Fruit fly (Drosophila melanogaster): ENCODE measurements around the gene CG17834.

CG17834 gene

DNA sequence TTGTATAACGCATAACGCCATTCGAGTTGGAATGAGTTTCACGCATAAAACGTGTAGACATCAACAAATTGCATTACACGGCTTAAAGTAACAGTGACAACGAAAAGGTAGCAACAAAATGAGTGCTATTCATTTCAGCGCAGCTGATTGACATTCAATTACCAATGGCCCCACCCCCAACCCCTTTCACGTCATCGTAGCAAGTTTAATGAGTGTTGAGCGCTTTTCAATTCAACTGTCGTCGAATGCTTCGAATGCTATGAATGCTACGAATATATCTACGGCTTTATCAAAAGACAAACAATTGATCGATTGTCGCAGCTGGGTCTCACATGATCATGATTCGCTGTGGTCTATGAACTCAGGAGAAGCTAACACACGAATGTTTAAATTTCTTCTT lies 4.7 kb downstream of the CG17834 start (continued):
- TF ChIP-seq CG17385 (GFP tag; optimal IDR thresholded peaks at IDR 0.05) (no peak), gro (GFP tag; optimal IDR thresholded peaks at IDR 0.05) (no peak), CG12659 (GFP tag; optimal IDR thresholded peaks at IDR 0.05) (no peak), sd (tag; optimal IDR thresholded peaks at IDR 0.05) (no peak), lola (GFP tag; optimal IDR thresholded peaks at IDR 0.05) (no peak), CG15601 (tag; optimal IDR thresholded peaks at IDR 0.05) (peak; percentile 78), org-1 (GFP tag; optimal IDR thresholded peaks at IDR 0.05) (no peak), CG3726 (GFP tag; IDR thresholded peaks at IDR 0.05) (no peak), klu (GFP tag; IDR thresholded peaks at IDR 0.05) (no peak), CG9876 (GFP tag; optimal IDR thresholded peaks at IDR 0.05) (no peak), CG17802 (tag; optimal IDR thresholded peaks at IDR 0.05) (no peak), Atf6 (GFP tag; IDR thresholded peaks at IDR 0.05) (no peak), repo (GFP tag; optimal IDR thresholded peaks at IDR 0.05) (no peak), Abd-B (GFP tag; optimal IDR thresholded peaks at IDR 0.05) (no peak), CG10431 (GFP tag; optimal IDR thresholded peaks at IDR 0.05) (peak; percentile 16), dm (GFP tag; optimal IDR thresholded peaks at IDR 0.05) (no peak), mld (GFP tag; IDR thresholded peaks at IDR 0.05; ENCODE audit: partially characterized antibody) (no peak), lab (GFP tag; optimal IDR thresholded peaks at IDR 0.05) (peak; percentile 54), CG17912 (GFP tag; optimal IDR thresholded peaks at IDR 0.05) (no peak), tio (GFP tag; optimal IDR thresholded peaks at IDR 0.05) (no peak), Dp (GFP tag; optimal IDR thresholded peaks at IDR 0.05) (no peak), MBD-R2 (GFP tag; IDR thresholded peaks at IDR 0.05) (no peak), bab2 (GFP tag; optimal IDR thresholded peaks at IDR 0.05) (no peak), kah (GFP tag; optimal IDR thresholded peaks at IDR 0.05) (no peak), sob (GFP tag; IDR thresholded peaks at IDR 0.05) (no peak), Deaf1 (tag; optimal IDR thresholded peaks at IDR 0.05) (no peak), oc (tag; optimal IDR thresholded peaks at IDR 0.05) (peak; percentile 43), CG18476 (GFP tag; optimal IDR thresholded peaks at IDR 0.05) (no peak), CG13123 (GFP tag; optimal IDR thresholded peaks at IDR 0.05) (no peak), CG18262 (tag; optimal IDR thresholded peaks at IDR 0.05) (no peak), so (GFP tag; IDR thresholded peaks at IDR 0.05) (no peak), CG8281 (tag; optimal IDR thresholded peaks at IDR 0.05) (no peak), shn (GFP tag; optimal IDR thresholded peaks at IDR 0.05) (no peak), Side (GFP tag; optimal IDR thresholded peaks at IDR 0.05) (no peak), CG8944 (GFP tag; optimal IDR thresholded peaks at IDR 0.05) (no peak), dati (GFP tag; IDR thresholded peaks at IDR 0.05) (0 out of 2 replicates have a peak, but pooled peaks have one; percentile 15), z (GFP tag; IDR thresholded peaks at IDR 0.05) (peak; percentile 68), run (tag; optimal IDR thresholded peaks at IDR 0.05) (no peak), caup (GFP tag; optimal IDR thresholded peaks at IDR 0.05; ENCODE audit: severe bottlenecking) (no peak), vvl (GFP tag; IDR thresholded peaks at IDR 0.05) (0 out of 2 replicates have a peak, but pooled peaks have one; percentile 12), HHEX (GFP tag; optimal IDR thresholded peaks at IDR 0.05) (no peak), twi (tag; optimal IDR thresholded peaks at IDR 0.05) (peak; percentile 33), CG2202 (tag; optimal IDR thresholded peaks at IDR 0.05) (no peak), tna (GFP tag; IDR thresholded peaks at IDR 0.05; ENCODE audit: partially characterized antibody) (no peak), Dbx (GFP tag; IDR thresholded peaks at IDR 0.05) (no peak), kay (GFP tag; optimal IDR thresholded peaks at IDR 0.05) (no peak), CG13287 (GFP tag; IDR thresholded peaks at IDR 0.05; ENCODE audit: partially characterized antibody) (no peak), kni (GFP tag; optimal IDR thresholded peaks at IDR 0.05) (peak; percentile 16), CG17829 (tag; optimal IDR thresholded peaks at IDR 0.05) (no peak), ash1 (GFP tag; optimal IDR thresholded peaks at IDR 0.05) (no peak), Meics (GFP tag; optimal IDR thresholded peaks at IDR 0.05) (no peak)
